Fruit fly (Drosophila melanogaster): ENCODE measurements around the gene Tmtc1.

DNA sequence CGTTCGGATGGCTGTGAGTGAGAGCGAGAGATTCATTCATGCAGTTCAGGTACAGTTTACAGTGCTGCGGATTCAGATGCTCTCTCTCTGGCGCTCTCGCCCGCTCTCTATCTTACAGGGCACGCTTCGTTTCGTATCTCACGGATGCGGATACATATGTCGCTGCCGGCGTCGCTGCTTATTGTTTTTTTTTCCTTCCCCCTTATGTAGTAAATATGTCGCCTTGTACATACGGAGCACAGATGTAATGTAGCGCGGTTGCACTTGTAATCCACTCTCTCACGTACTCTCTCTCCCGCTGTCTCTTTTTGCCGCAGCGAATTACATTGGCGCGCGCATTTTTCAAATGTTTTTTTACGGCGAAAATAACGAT is 77.8 kb downstream of the Tmtc1 start:
- peak; percentile 89 for TF ChIP-seq insv (optimal IDR thresholded peaks at IDR 0.05)
- no peak for TF ChIP-seq psq (optimal IDR thresholded peaks at IDR 0.05)
- no peak for TF ChIP-seq Myc (optimal IDR thresholded peaks at IDR 0.05)
- TF ChIP-seq Sin3A (optimal IDR thresholded peaks at IDR 0.05), result no peak
